Worm (Caenorhabditis elegans) whole organism, L2 larva: ENCODE measurements around the gene srbc-12.

ENCODE experiments used
- F13H6.1 ChIP-seq: sonication (generic microtip); optimal IDR thresholded peaks from 2 replicates; lab custom pipeline; 2016; ENCODE audit warnings: missing genetic modification characterization, missing compliant biosample characterization
- R02D3.7 ChIP-seq: fragments of 150-350 bp; optimal IDR thresholded peaks from 2 replicates; lab custom pipeline; 2014; ENCODE audit warnings: missing biosample characterization, missing genetic modification characterization
- ama-1 ChIP-seq: fragments of 150-350 bp; optimal IDR thresholded peaks from 2 replicates; lab custom pipeline; 2018; ENCODE audit warnings: inconsistent platforms
- blmp-1 ChIP-seq: sonication (generic microtip); optimal IDR thresholded peaks from 2 replicates; lab custom pipeline; 2017; ENCODE audit warnings: missing genetic modification characterization, mild to moderate bottlenecking, missing compliant biosample characterization, antibody characterized with exemption, moderate library complexity; ENCODE audit not compliant: insufficient read depth
- dmd-4 ChIP-seq: sonication (generic microtip); optimal IDR thresholded peaks from 2 replicates; lab custom pipeline; 2017; ENCODE audit warnings: missing biosample characterization, missing genetic modification characterization
- elt-1 ChIP-seq: fragments of 150-350 bp; optimal IDR thresholded peaks from 2 replicates; lab custom pipeline; 2014; ENCODE audit warnings: missing biosample characterization, missing genetic modification characterization
- lin-11 ChIP-seq: fragments of 150-350 bp; sonication (generic microtip); optimal IDR thresholded peaks from 2 replicates; lab custom pipeline; 2014; ENCODE audit warnings: missing biosample characterization, missing genetic modification characterization, inconsistent platforms, mixed read lengths
- nhr-77 ChIP-seq: fragments of 150-350 bp; optimal IDR thresholded peaks from 2 replicates; lab custom pipeline; 2014; ENCODE audit warnings: missing biosample characterization, missing genetic modification characterization
- snpc-4 ChIP-seq: fragments of 150-350 bp; optimal IDR thresholded peaks from 2 replicates; lab custom pipeline; 2014; ENCODE audit warnings: missing biosample characterization, missing genetic modification characterization
- unc-39 ChIP-seq: fragments of 150-350 bp; optimal IDR thresholded peaks from 2 replicates; lab custom pipeline; 2014; ENCODE audit warnings: missing biosample characterization, missing genetic modification characterization
- unc-55 ChIP-seq: fragments of 150-350 bp; sonication (generic microtip); optimal IDR thresholded peaks from 3 replicates; lab custom pipeline; 2014; ENCODE audit warnings: missing biosample characterization, missing genetic modification reagents, missing genetic modification characterization

- TF ChIP-seq nhr-77 (tag; lab: Kevin White, UChicago), result no peak
- no peak for TF ChIP-seq R02D3.7
- TF ChIP-seq elt-1 (tag; lab: Kevin White, UChicago), result no peak
- no peak for TF ChIP-seq blmp-1 (tag; lab: Kevin White, UChicago)
- no peak for TF ChIP-seq lin-11
- TF ChIP-seq unc-55 (GFP tag; lab: Kevin White, UChicago), result no peak
- no peak for TF ChIP-seq unc-39
- no peak for TF ChIP-seq ama-1 (lab: Kevin White, UChicago)
- no peak for TF ChIP-seq F13H6.1 (tag; lab: Kevin White, UChicago)
- no peak for TF ChIP-seq dmd-4 (tag; lab: Kevin White, UChicago)
- no peak for TF ChIP-seq snpc-4 (tag; lab: Kevin White, UChicago)
Observed at ce11 chrV:856549-856948, 6.9 kb downstream of the srbc-12 start, which contains the start of gene K09C6.2.
